Worm (Caenorhabditis elegans): ENCODE data around the gene ccdc-12.

- TF ChIP-seq sptf-1 (tag; optimal IDR thresholded peaks at IDR 0.05) = no peak
- no peak for TF ChIP-seq unc-39 (tag; optimal IDR thresholded peaks at IDR 0.05)
- no peak for TF ChIP-seq unc-120 (tag; optimal IDR thresholded peaks at IDR 0.05; ENCODE audit: poor library complexity, severe bottlenecking)
- TF ChIP-seq ces-1 (GFP tag; optimal IDR thresholded peaks at IDR 0.05) = no peak
- no peak for TF ChIP-seq nhr-76 (tag; optimal IDR thresholded peaks at IDR 0.05)
- no peak for TF ChIP-seq lin-13 (tag; optimal IDR thresholded peaks at IDR 0.05)
- no peak for TF ChIP-seq unc-62 (GFP tag; optimal IDR thresholded peaks at IDR 0.05)
- TF ChIP-seq nhr-12 (tag; optimal IDR thresholded peaks at IDR 0.05) = no peak
- no peak for TF ChIP-seq lsy-2 (tag; optimal IDR thresholded peaks at IDR 0.05)
- TF ChIP-seq snpc-4 (tag; optimal IDR thresholded peaks at IDR 0.05) = no peak
Measured at ce11 chrIV:2455128-2455527, 39.8 kb downstream of the ccdc-12 start.

Data from whole organism, mixed stage, embryonic.